Worm (Caenorhabditis elegans): ENCODE data around the gene T12G3.6.

ce11 chrIV:12034776-12035175 is 3.7 kb upstream of the T12G3.6 start:
- no peak for TF ChIP-seq him-1 (tag; optimal IDR thresholded peaks at IDR 0.05)
- TF ChIP-seq W03F9.2 (tag; optimal IDR thresholded peaks at IDR 0.05): no peak
- TF ChIP-seq dao-5 (tag; optimal IDR thresholded peaks at IDR 0.05): no peak
